Fruit fly (Drosophila melanogaster): ENCODE measurements around the gene Ork1.

DNA sequence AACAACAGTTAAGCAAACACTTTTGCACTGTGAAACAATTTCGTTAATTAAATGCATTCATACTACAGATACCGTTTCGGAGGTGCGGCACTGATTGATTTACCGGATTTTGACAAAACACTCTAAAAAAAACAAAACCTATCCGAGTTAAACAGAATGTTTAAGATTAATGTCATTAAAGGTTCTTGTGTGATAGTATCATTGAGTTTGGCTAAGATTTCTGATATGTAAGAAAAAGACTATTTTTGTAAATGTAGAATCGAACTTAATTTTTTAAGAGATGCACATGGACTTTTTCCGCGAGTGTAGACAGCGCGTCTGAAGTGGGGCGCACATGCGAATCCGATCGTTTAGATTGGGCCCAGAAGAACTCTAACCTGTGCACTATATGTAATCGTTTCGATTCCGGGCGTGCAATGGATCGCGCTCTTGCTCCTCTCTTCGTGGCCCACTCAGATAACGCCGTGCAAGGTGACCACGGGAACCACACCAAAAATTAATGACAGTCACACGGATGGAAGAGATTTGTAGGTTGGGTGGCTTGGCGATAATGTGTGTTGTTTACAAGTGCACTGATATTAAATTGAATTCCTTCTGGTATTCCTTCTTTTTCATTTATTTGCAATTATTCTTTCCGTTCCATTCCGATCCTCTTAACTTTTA is 964 bp downstream of the Ork1 start:
- TF ChIP-seq otp (GFP tag; IDR thresholded peaks at IDR 0.05) (no peak), Xbp1 (GFP tag; optimal IDR thresholded peaks at IDR 0.05) (no peak), CG12659 (GFP tag; optimal IDR thresholded peaks at IDR 0.05) (no peak)

Data from whole organism, embryonic.